Worm (Caenorhabditis elegans) whole organism, late embryonic: ENCODE data around the gene srw-117.

Source experiments
- pag-3 ChIP-seq: sonication (generic microtip); optimal IDR thresholded peaks from 2 replicates; lab custom pipeline; 2016; ENCODE audit warnings: missing compliant biosample characterization, missing genetic modification characterization, borderline replicate concordance
- pat-9 ChIP-seq: fragments of 200-800 bp; sonication (Bioruptor generic); optimal IDR thresholded peaks from 2 replicates; lab custom pipeline; 2018; ENCODE audit warnings: mild to moderate bottlenecking, missing genetic modification characterization, moderate library complexity, missing compliant biosample characterization
- unc-55 ChIP-seq: sonication (generic microtip); optimal IDR thresholded peaks from 2 replicates; lab custom pipeline; 2017; ENCODE audit warnings: missing biosample characterization, missing genetic modification reagents, missing genetic modification characterization

DNA sequence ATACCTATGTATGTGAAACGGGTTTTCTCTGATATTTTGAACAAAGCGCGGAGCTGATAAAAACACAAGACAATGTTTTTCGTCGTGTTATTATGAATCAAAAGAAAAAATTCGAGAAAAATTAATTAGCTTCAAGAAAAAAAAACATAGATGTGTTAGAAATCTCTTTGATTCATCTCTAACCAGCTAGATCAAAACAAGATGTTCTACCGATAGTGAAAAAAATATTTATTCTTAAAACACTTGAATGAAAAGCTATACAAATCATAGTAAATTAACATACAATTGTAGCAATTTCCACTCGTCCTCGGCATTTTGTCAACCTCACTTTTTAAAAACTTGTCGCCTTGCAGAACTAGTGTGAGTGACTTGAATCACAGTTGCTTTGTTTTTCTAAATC lies 41.0 kb downstream of the srw-117 start:
- TF ChIP-seq pat-9 (tag; lab: Kevin White, UChicago) (no peak), pag-3 (tag; lab: Kevin White, UChicago) (no peak), unc-55 (no peak)
